Fruit fly (Drosophila melanogaster): Measurements from ENCODE around the gene CG15172.

Gene CG15172

dm6 chr2L:18985201-18986124, 36.8 kb upstream of the CG15172 start (continued):
- TF ChIP-seq CG31388 (GFP tag; optimal IDR thresholded peaks at IDR 0.05), result no peak
- peak; percentile 71 for TF ChIP-seq grau (tag; optimal IDR thresholded peaks at IDR 0.05)

- no peak for TF ChIP-seq Vsx1 (GFP tag; optimal IDR thresholded peaks at IDR 0.05)
- peak; percentile 30; the same call in 1 of the 2 replicates for TF ChIP-seq crol (GFP tag; IDR thresholded peaks at IDR 0.05)
- TF ChIP-seq Opbp (GFP tag; IDR thresholded peaks at IDR 0.05; ENCODE audit: partially characterized antibody), result 0 out of 3 replicates have a peak, but pooled peaks have one; percentile 7
Measured at dm6 chr2L:18986125-18986498, 36.1 kb upstream of the CG15172 start.

dm6 chr2L:18987078-18987895, 34.9 kb upstream of the CG15172 start, which contains the start of the genes Swip-1 and EMC5:
Gene Swip-1, minus strand, starts transcription at chr2L:18987280.
Gene EMC5, plus strand, starts transcription at chr2L:18987707.
- TF ChIP-seq mam (GFP tag; optimal IDR thresholded peaks at IDR 0.05), result peak; percentile 35
- no peak for TF ChIP-seq da (GFP tag; optimal IDR thresholded peaks at IDR 0.05)
- no peak for TF ChIP-seq emc (GFP tag; optimal IDR thresholded peaks at IDR 0.05)
- TF ChIP-seq CG6765 (GFP tag; optimal IDR thresholded peaks at IDR 0.05), result no peak
- peak in 1 of 2 experiments; percentile 62 for TF ChIP-seq crp (GFP tag; optimal IDR thresholded peaks at IDR 0.05)
- TF ChIP-seq CG3847 (GFP tag; IDR thresholded peaks at IDR 0.05), result peak; percentile 70
- TF ChIP-seq E2f1 (GFP tag; IDR thresholded peaks at IDR 0.05), result peak; percentile 29; the same call in 1 of the 2 replicates
- TF ChIP-seq CG15073 (GFP tag; optimal IDR thresholded peaks at IDR 0.05), result no peak
- no peak for TF ChIP-seq Dfd (GFP tag; optimal IDR thresholded peaks at IDR 0.05)
- TF ChIP-seq pan (optimal IDR thresholded peaks at IDR 0.05), result no peak
- no peak for TF ChIP-seq pan (GFP tag; optimal IDR thresholded peaks at IDR 0.05 in 1 of 2, IDR thresholded peaks at IDR 0.05 in 1 of 2)
- TF ChIP-seq CG18764 (GFP tag; optimal IDR thresholded peaks at IDR 0.05), result no peak
- no peak for TF ChIP-seq Lpt (GFP tag; optimal IDR thresholded peaks at IDR 0.05)
- peak; percentile 76 for TF ChIP-seq gfzf (GFP tag; optimal IDR thresholded peaks at IDR 0.05)
- peak; percentile 60 for TF ChIP-seq sd (tag; optimal IDR thresholded peaks at IDR 0.05)
- TF ChIP-seq CG14014 (GFP tag; IDR thresholded peaks at IDR 0.05), result peak; percentile 73
- no peak for TF ChIP-seq oc (tag; optimal IDR thresholded peaks at IDR 0.05)
- peak; percentile 40; the same call in 1 of the 2 replicates for TF ChIP-seq hbn (GFP tag; IDR thresholded peaks at IDR 0.05; ENCODE audit: partially characterized antibody)
- peak; percentile 60 for TF ChIP-seq Meics (GFP tag; optimal IDR thresholded peaks at IDR 0.05)
- peak; percentile 16 for TF ChIP-seq kay (GFP tag; optimal IDR thresholded peaks at IDR 0.05)
- TF ChIP-seq kni (GFP tag; optimal IDR thresholded peaks at IDR 0.05), result no peak
- TF ChIP-seq btn (GFP tag; optimal IDR thresholded peaks at IDR 0.05), result no peak
- TF ChIP-seq ab (GFP tag; optimal IDR thresholded peaks at IDR 0.05), result no peak
- peak; percentile 56; the same call in 1 of the 2 replicates for TF ChIP-seq tna (GFP tag; IDR thresholded peaks at IDR 0.05; ENCODE audit: partially characterized antibody)
- TF ChIP-seq CG14050 (GFP tag; IDR thresholded peaks at IDR 0.05), result no peak
- peak; percentile 43 for TF ChIP-seq CG2116 (GFP tag; optimal IDR thresholded peaks at IDR 0.05)
- TF ChIP-seq lov (optimal IDR thresholded peaks at IDR 0.05), result no peak
- no peak for TF ChIP-seq lov (GFP tag; IDR thresholded peaks at IDR 0.05)
- no peak for TF ChIP-seq CG7987 (GFP tag; optimal IDR thresholded peaks at IDR 0.05)
- TF ChIP-seq eyg (GFP tag; optimal IDR thresholded peaks at IDR 0.05), result no peak
- TF ChIP-seq sob (GFP tag; IDR thresholded peaks at IDR 0.05), result peak; percentile 71
- TF ChIP-seq danr (GFP tag; IDR thresholded peaks at IDR 0.05), result no peak
- TF ChIP-seq CG34224 (GFP tag; IDR thresholded peaks at IDR 0.05; ENCODE audit: partially characterized antibody), result no peak; the same call in 1 of the 3 replicates
- TF ChIP-seq CG33557 (GFP tag; optimal IDR thresholded peaks at IDR 0.05), result peak; percentile 58
- no peak for TF ChIP-seq Dip3 (GFP tag; optimal IDR thresholded peaks at IDR 0.05)
- peak; percentile 77 for TF ChIP-seq grau (tag; optimal IDR thresholded peaks at IDR 0.05)
- TF ChIP-seq GATAe (GFP tag; conservative IDR thresholded peaks at IDR 0.05), result no peak
- TF ChIP-seq amos (GFP tag; IDR thresholded peaks at IDR 0.05; ENCODE audit: partially characterized antibody), result peak; percentile 62
- no peak for TF ChIP-seq CG8765 (GFP tag; IDR thresholded peaks at IDR 0.05)
